Fruit fly (Drosophila melanogaster): ENCODE measurements around the gene CG5418.

The CG5418 gene

dm6 chr2L:12487311-12487710 lies 34.3 kb upstream of the CG5418 start (continued):
- TF ChIP-seq Vsx1 (GFP tag; optimal IDR thresholded peaks at IDR 0.05) (peak; percentile 56), emc (GFP tag; optimal IDR thresholded peaks at IDR 0.05) (no peak), CG3407 (GFP tag; optimal IDR thresholded peaks at IDR 0.05) (peak; percentile 37), CG3995 (GFP tag; optimal IDR thresholded peaks at IDR 0.05) (no peak), chm (GFP tag; IDR thresholded peaks at IDR 0.05) (peak; percentile 41; the same call in 1 of the 2 replicates), klu (GFP tag; IDR thresholded peaks at IDR 0.05) (no peak), CG9609 (GFP tag; optimal IDR thresholded peaks at IDR 0.05) (no peak), CG9797 (GFP tag; optimal IDR thresholded peaks at IDR 0.05) (no peak), D19B (GFP tag; optimal IDR thresholded peaks at IDR 0.05) (no peak), Spps (tag; optimal IDR thresholded peaks at IDR 0.05) (peak; percentile 50), mam (GFP tag; optimal IDR thresholded peaks at IDR 0.05) (no peak), Dek (tag; optimal IDR thresholded peaks at IDR 0.05) (no peak), CG18262 (tag; optimal IDR thresholded peaks at IDR 0.05) (peak; percentile 58), kah (GFP tag; optimal IDR thresholded peaks at IDR 0.05) (no peak), Asciz (GFP tag; optimal IDR thresholded peaks at IDR 0.05) (peak; percentile 81), CTCF (GFP tag; optimal IDR thresholded peaks at IDR 0.05) (peak; percentile 20), ttk (GFP tag; IDR thresholded peaks at IDR 0.05) (no peak), dmrt11E (tag; optimal IDR thresholded peaks at IDR 0.05) (peak; percentile 72), Dip2 (GFP tag; IDR thresholded peaks at IDR 0.05) (no peak), sisA (GFP tag; IDR thresholded peaks at IDR 0.05) (no peak), ATbp (GFP tag; optimal IDR thresholded peaks at IDR 0.05) (peak; percentile 71), NfI (GFP tag; optimal IDR thresholded peaks at IDR 0.05) (no peak), CG4617 (GFP tag; optimal IDR thresholded peaks at IDR 0.05; ENCODE audit: borderline replicate concordance) (no peak), trh (GFP tag; optimal IDR thresholded peaks at IDR 0.05) (no peak), al (GFP tag; IDR thresholded peaks at IDR 0.05) (no peak), abd-A (tag; optimal IDR thresholded peaks at IDR 0.05) (peak; percentile 8), Doc3 (GFP tag; IDR thresholded peaks at IDR 0.05; ENCODE audit: partially characterized antibody) (no peak), eve (GFP tag; optimal IDR thresholded peaks at IDR 0.05) (no peak), HLH4C (GFP tag; IDR thresholded peaks at IDR 0.05; ENCODE audit: partially characterized antibody) (no peak), CG12219 (GFP tag; optimal IDR thresholded peaks at IDR 0.05) (peak; percentile 44), CG11398 (GFP tag; optimal IDR thresholded peaks at IDR 0.05) (no peak), pzg (GFP tag; optimal IDR thresholded peaks at IDR 0.05) (no peak), CG16815 (GFP tag; optimal IDR thresholded peaks at IDR 0.05) (no peak), CG13624 (GFP tag; optimal IDR thresholded peaks at IDR 0.05) (no peak), CG2116 (GFP tag; optimal IDR thresholded peaks at IDR 0.05) (peak; percentile 22), Jarid2 (GFP tag; optimal IDR thresholded peaks at IDR 0.05) (peak; percentile 15), inv (GFP tag; IDR thresholded peaks at IDR 0.05; ENCODE audit: partially characterized antibody) (no peak), zen2 (GFP tag; IDR thresholded peaks at IDR 0.05; ENCODE audit: partially characterized antibody) (no peak), hkb (optimal IDR thresholded peaks at IDR 0.05) (no peak), hkb (GFP tag; IDR thresholded peaks at IDR 0.05) (0 out of 2 replicates have a peak, but pooled peaks have one; percentile 14), zfh1 (GFP tag; IDR thresholded peaks at IDR 0.05) (no peak), CG12744 (GFP tag; optimal IDR thresholded peaks at IDR 0.05) (no peak), en (GFP tag; optimal IDR thresholded peaks at IDR 0.05) (no peak), esg (GFP tag; conservative IDR thresholded peaks at IDR 0.05) (no peak), CG1603 (tag; optimal IDR thresholded peaks at IDR 0.05) (peak; percentile 50), CG1647 (GFP tag; optimal IDR thresholded peaks at IDR 0.05) (no peak), CG6813 (GFP tag; optimal IDR thresholded peaks at IDR 0.05) (peak; percentile 69), CG17568 (GFP tag; optimal IDR thresholded peaks at IDR 0.05) (peak; percentile 74), CG6272 (GFP tag; IDR thresholded peaks at IDR 0.05) (no peak), Scr (GFP tag; IDR thresholded peaks at IDR 0.05; ENCODE audit: partially characterized antibody) (no peak), amos (GFP tag; IDR thresholded peaks at IDR 0.05; ENCODE audit: partially characterized antibody) (no peak), slp2 (GFP tag; optimal IDR thresholded peaks at IDR 0.05) (no peak)
